Worm (Caenorhabditis elegans): ENCODE measurements around the gene plp-2.
"Not testable (repeated sequence)": the region's sequence is repeated elsewhere in the genome, so short reads cannot be mapped to it uniquely, and the experiment has no call there.

Gene plp-2

DNA sequence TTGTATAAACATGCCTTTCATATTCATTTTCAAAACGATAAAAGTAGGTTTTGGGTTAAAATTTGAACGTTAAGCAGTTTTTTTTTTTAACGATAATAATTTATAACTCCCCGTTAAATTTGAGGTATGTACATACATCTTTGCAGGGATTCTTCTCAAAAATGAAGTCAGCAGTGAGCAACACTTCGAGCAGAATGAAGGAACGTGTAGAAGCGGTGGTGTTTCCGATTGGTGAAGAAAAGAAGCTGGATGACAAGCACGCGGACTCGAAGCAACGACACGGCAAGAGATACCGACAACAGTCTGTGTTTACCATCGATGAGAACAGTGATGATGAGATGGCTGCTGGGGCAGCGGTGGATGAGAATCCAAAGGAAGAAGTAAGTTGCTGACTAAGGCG lies 9.5 kb downstream of the plp-2 start:
- no peak for TF ChIP-seq eyg-1 (tag; optimal IDR thresholded peaks at IDR 0.05)
- no peak for TF ChIP-seq ztf-16 (tag; optimal IDR thresholded peaks at IDR 0.05)
- no peak for TF ChIP-seq ahr-1 (tag; optimal IDR thresholded peaks at IDR 0.05)
- TF ChIP-seq T23F11.4 (GFP tag; optimal IDR thresholded peaks at IDR 0.05), result no peak
- no peak for TF ChIP-seq fkh-10 (GFP tag; optimal IDR thresholded peaks at IDR 0.05)
- TF ChIP-seq pat-9 (tag; optimal IDR thresholded peaks at IDR 0.05), result no peak
- TF ChIP-seq ref-2 (tag; optimal IDR thresholded peaks at IDR 0.05), result no peak

- peak; percentile 62 for TF ChIP-seq unc-42 (tag; optimal IDR thresholded peaks at IDR 0.05)
- TF ChIP-seq ceh-2 (tag; optimal IDR thresholded peaks at IDR 0.05), result no peak
- peak; percentile 70 for TF ChIP-seq hlh-30 (tag; optimal IDR thresholded peaks at IDR 0.05; ENCODE audit: insufficient read depth)
- TF ChIP-seq C38D4.7 (GFP tag; optimal IDR thresholded peaks at IDR 0.05), result no peak
- no peak for TF ChIP-seq zip-5 (tag; optimal IDR thresholded peaks at IDR 0.05)
- no peak for TF ChIP-seq pros-1 (tag; optimal IDR thresholded peaks at IDR 0.05)
- peak; percentile 20 for TF ChIP-seq elt-2 (tag; optimal IDR thresholded peaks at IDR 0.05)
- TF ChIP-seq ceh-14 (tag; optimal IDR thresholded peaks at IDR 0.05), result peak; percentile 53
- no peak for TF ChIP-seq ceh-45 (GFP tag; IDR thresholded peaks at IDR 0.05)
- TF ChIP-seq ceh-34 (tag; optimal IDR thresholded peaks at IDR 0.05), result peak; percentile 34
- TF ChIP-seq odd-2 (tag; optimal IDR thresholded peaks at IDR 0.05), result no peak
- peak; percentile 36 for TF ChIP-seq ceh-31 (tag; optimal IDR thresholded peaks at IDR 0.05)
- no peak for TF ChIP-seq hlh-15 (tag; optimal IDR thresholded peaks at IDR 0.05)
- peak; percentile 39 for TF ChIP-seq tbx-2 (tag; optimal IDR thresholded peaks at IDR 0.05)
- peak; percentile 19 for TF ChIP-seq ceh-48 (tag; optimal IDR thresholded peaks at IDR 0.05)
- TF ChIP-seq nhr-232 (tag; optimal IDR thresholded peaks at IDR 0.05), result no peak
Measured at ce11 chrX:14970221-14970801, 12.3 kb downstream of the plp-2 start, which contains the start of the genes flwr-1 and tbc-1. TSS of gene flwr-1 (minus strand) at chrX:14970271. TSS of gene tbc-1 (plus strand) at chrX:14970751.

DNA sequence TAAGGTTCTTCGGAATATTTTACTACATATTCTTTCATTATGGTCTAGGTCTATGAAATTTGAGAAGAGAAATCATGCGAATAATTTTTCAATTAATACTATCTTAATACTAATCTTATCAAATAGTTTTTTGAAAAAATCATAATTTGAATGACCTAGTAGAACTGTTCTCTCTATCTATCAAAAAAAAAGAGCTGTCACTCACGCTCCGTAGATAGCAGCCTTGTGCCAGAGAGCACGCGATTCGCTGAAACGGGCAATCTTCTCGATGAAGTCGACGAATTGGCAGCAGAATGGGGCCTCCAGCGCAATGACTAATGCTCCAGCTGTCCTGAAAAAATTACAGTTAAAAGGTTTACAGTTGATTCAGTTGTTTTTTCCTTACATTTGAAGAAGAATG lies 13.0 kb downstream of the plp-2 start:
- no peak for TF ChIP-seq fax-1 (tag; optimal IDR thresholded peaks at IDR 0.05)
- no peak for TF ChIP-seq nhr-11 (tag; optimal IDR thresholded peaks at IDR 0.05)
- no peak for TF ChIP-seq che-1 (tag; optimal IDR thresholded peaks at IDR 0.05)
- TF ChIP-seq eyg-1 (tag; optimal IDR thresholded peaks at IDR 0.05), result no peak
- TF ChIP-seq unc-86 (tag; optimal IDR thresholded peaks at IDR 0.05), result no peak
- TF ChIP-seq pha-4 (tag; optimal IDR thresholded peaks at IDR 0.05), result no peak

DNA sequence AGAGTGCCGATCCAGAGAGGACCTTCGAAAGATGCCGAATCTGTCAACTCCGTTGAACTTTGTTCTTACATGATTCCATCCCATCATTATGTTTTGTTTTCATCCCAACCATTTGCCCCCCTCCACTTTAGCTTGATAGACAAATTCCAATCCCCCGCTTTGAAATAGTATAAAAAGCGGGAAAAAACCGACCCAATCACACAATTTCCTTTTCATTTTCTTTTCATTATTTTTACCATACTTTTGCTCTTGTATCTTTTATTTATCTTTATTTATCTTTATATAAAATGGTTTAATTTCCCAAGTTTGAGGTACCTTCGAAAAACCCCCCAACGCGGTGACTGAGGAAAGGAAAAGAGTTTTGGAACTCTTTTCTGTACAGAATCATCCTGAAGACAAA lies 16.1 kb downstream of the plp-2 start, which contains the start of gene F20D1.22:
Gene F20D1.22 (plus strand): TSS at position 301 of the 400 bp plus-strand sequence.
- not testable (repeated sequence) for TF ChIP-seq fax-1, gmeb-2, F13H6.1 (tag; optimal IDR thresholded peaks at IDR 0.05)

DNA sequence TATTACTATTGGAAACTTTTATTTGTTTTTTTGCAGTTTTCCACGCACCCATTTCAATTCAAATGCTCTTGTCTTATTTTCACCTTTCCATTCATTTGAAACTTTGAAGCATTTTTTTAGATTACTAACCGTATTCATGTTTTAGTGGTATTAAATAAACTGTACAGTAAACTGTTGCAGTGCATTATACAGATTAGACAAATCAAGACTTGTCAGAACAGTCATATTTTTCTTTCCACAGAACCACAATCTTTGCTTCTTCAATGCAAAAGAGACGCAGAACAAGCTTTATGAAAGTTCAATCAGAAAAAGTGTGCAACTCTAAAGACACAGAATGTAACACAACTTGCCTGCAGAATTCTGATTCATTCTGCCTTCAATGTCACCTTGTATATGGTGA lies 16.8 kb downstream of the plp-2 start, which contains the start of gene F45B8.5:
Gene F45B8.5 (plus strand): TSS at position 301 of the 400 bp plus-strand sequence.
- TF ChIP-seq ceh-18 (tag; optimal IDR thresholded peaks at IDR 0.05) (no peak), lim-6 (tag; optimal IDR thresholded peaks at IDR 0.05) (no peak), madf-2 (tag; optimal IDR thresholded peaks at IDR 0.05) (no peak), nfya-1 (tag; optimal IDR thresholded peaks at IDR 0.05) (no peak), Y22D7AL.16 (tag; optimal IDR thresholded peaks at IDR 0.05) (no peak), elt-2 (tag; optimal IDR thresholded peaks at IDR 0.05) (no peak), dmd-4 (tag; optimal IDR thresholded peaks at IDR 0.05; ENCODE audit: borderline replicate concordance) (no peak), unc-42 (tag; optimal IDR thresholded peaks at IDR 0.05) (no peak), pha-2 (tag; optimal IDR thresholded peaks at IDR 0.05) (no peak), tbx-7 (tag; optimal IDR thresholded peaks at IDR 0.05) (no peak), T23F11.4 (GFP tag; optimal IDR thresholded peaks at IDR 0.05) (no peak), lin-11 (tag; optimal IDR thresholded peaks at IDR 0.05) (no peak), ceh-45 (GFP tag; IDR thresholded peaks at IDR 0.05) (no peak), unc-55 (GFP tag; optimal IDR thresholded peaks at IDR 0.05) (no peak), K02D7.2 (tag; optimal IDR thresholded peaks at IDR 0.05) (no peak), gmeb-2 (tag; optimal IDR thresholded peaks at IDR 0.05) (no peak), pqm-1 (tag; optimal IDR thresholded peaks at IDR 0.05) (no peak)

Measured in whole organism, late embryonic.